Worm (Caenorhabditis elegans) whole organism, midembryonic: ENCODE data around the gene Y43F8C.15.

Experiments
- med-1 ChIP-seq: sonication (generic microtip); optimal IDR thresholded peaks from 2 replicates; lab custom pipeline; 2017; ENCODE audit warnings: missing genetic modification characterization, mild to moderate bottlenecking, missing compliant biosample characterization, antibody characterized with exemption, missing genetic modification reagents; ENCODE audit not compliant: insufficient read depth
- ztf-29 ChIP-seq: fragments of 200-800 bp; sonication (Bioruptor generic); IDR thresholded peaks from 2 replicates; pipeline ENCODE4 v1.3.6; 2022; ENCODE audit warnings: missing genetic modification reagents, missing genetic modification characterization, missing compliant biosample characterization

ce11 chrV:19730280-19730679, 19.9 kb upstream of the Y43F8C.15 start, which contains the start of gene Y116F11A.1:
- TF ChIP-seq med-1 (GFP tag; lab: Kevin White, UChicago) (no peak), ztf-29 (GFP tag; lab: Robert Waterston, UW) (no peak)
